Worm (Caenorhabditis elegans): ENCODE data around the gene F14F3.5.

Gene F14F3.5

DNA sequence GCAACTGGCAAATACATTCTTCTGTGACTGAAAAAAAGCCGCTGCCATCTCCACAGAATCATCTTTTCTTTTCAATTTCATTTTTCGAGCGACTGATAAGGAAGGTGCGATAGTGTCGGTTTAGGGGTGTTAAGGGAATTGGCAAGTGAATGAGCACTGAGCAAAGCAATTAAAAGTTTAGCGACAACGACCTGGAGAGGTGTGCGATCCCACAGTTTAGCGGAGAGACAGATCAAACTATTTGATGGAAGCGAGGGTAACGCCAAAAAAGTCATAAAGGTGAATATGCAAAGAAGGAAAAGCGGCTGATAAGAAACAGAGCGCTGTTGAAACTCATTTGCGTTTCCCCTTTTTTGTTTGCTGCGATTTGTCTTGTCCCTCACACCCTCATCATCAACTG, at the start of gene F14F3.5, which contains the start of gene slcf-1:
F14F3.5 (minus strand) TSS at position 234 of the 400 bp plus-strand sequence.
slcf-1 (plus strand) TSS at position 302 of the 400 bp plus-strand sequence.
- TF ChIP-seq pqm-1 (tag; optimal IDR thresholded peaks at IDR 0.05), result peak; percentile 53
- TF ChIP-seq egl-27 (tag; optimal IDR thresholded peaks at IDR 0.05), result no peak
- no peak for TF ChIP-seq nhr-67 (tag; optimal IDR thresholded peaks at IDR 0.05)
- TF ChIP-seq fkh-2 (tag; optimal IDR thresholded peaks at IDR 0.05), result no peak
- no peak for TF ChIP-seq daf-12 (tag; optimal IDR thresholded peaks at IDR 0.05)
- TF ChIP-seq R02D3.7 (tag; optimal IDR thresholded peaks at IDR 0.05), result no peak
- TF ChIP-seq elt-2 (tag; optimal IDR thresholded peaks at IDR 0.05), result peak; percentile 83
- no peak for TF ChIP-seq nhr-28 (tag; optimal IDR thresholded peaks at IDR 0.05)
- no peak for TF ChIP-seq ztf-11 (tag; optimal IDR thresholded peaks at IDR 0.05)
- no peak for TF ChIP-seq lin-39 (tag; optimal IDR thresholded peaks at IDR 0.05)
- TF ChIP-seq ceh-82 (tag; optimal IDR thresholded peaks at IDR 0.05), result no peak
- no peak for TF ChIP-seq ama-1 (optimal IDR thresholded peaks at IDR 0.05)
- no peak for TF ChIP-seq elt-3 (tag; optimal IDR thresholded peaks at IDR 0.05)
- no peak for TF ChIP-seq nhr-76 (tag; optimal IDR thresholded peaks at IDR 0.05)
- no peak for TF ChIP-seq elt-1 (tag; optimal IDR thresholded peaks at IDR 0.05)

DNA sequence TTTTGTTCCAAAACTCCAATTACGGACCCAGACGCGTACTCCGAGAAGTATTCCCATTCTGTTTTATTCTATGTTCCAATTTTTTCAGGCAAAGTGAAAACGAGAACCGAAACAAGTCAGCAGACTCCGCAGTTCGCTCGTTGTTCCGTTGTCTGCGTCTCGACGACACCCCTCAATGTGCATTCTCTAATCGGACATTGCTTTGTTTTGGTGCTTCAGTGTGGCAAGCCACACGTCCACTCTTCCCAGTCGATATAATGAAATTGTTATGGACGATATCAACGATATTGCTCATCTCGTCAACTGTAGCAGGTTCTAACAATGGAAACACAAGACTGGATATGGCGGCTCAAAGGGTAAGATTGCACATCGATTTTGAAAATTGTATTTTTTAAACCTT, 47.8 kb upstream of the F14F3.5 start, which contains the start of gene nhx-5:
nhx-5 (plus strand) TSS at position 82 of the 400 bp plus-strand sequence.
- TF ChIP-seq lin-39 (tag; optimal IDR thresholded peaks at IDR 0.05) (peak; percentile 53), lsy-12 (tag; optimal IDR thresholded peaks at IDR 0.05) (no peak), eor-1 (tag; optimal IDR thresholded peaks at IDR 0.05) (no peak), nhr-12 (tag; optimal IDR thresholded peaks at IDR 0.05) (no peak)

- TF ChIP-seq ceh-16 (tag; optimal IDR thresholded peaks at IDR 0.05) (no peak), sea-2 (GFP tag; optimal IDR thresholded peaks at IDR 0.05) (no peak), nhr-12 (tag; optimal IDR thresholded peaks at IDR 0.05) (no peak), lsy-12 (tag; optimal IDR thresholded peaks at IDR 0.05) (no peak), ztf-4 (tag; optimal IDR thresholded peaks at IDR 0.05) (no peak), hmg-11 (tag; optimal IDR thresholded peaks at IDR 0.05) (no peak), nfya-1 (tag; optimal IDR thresholded peaks at IDR 0.05; ENCODE audit: insufficient read depth) (peak; percentile 35), zag-1 (tag; optimal IDR thresholded peaks at IDR 0.05) (no peak), fkh-2 (tag; optimal IDR thresholded peaks at IDR 0.05) (no peak), eor-1 (tag; optimal IDR thresholded peaks at IDR 0.05) (no peak), nhr-43 (tag; optimal IDR thresholded peaks at IDR 0.05; ENCODE audit: poor library complexity, severe bottlenecking) (peak; percentile 29), lin-15B (tag; optimal IDR thresholded peaks at IDR 0.05) (peak; percentile 75), egl-5 (tag; optimal IDR thresholded peaks at IDR 0.05) (no peak), ztf-11 (tag; optimal IDR thresholded peaks at IDR 0.05) (no peak), ceh-28 (tag; optimal IDR thresholded peaks at IDR 0.05) (no peak), skn-1 (tag; optimal IDR thresholded peaks at IDR 0.05) (peak; percentile 52), lin-39 (tag; optimal IDR thresholded peaks at IDR 0.05) (no peak), elt-1 (tag; optimal IDR thresholded peaks at IDR 0.05) (no peak), unc-62 (GFP tag; optimal IDR thresholded peaks at IDR 0.05) (no peak), fkh-10 (GFP tag; optimal IDR thresholded peaks at IDR 0.05) (no peak), nhr-11 (tag; optimal IDR thresholded peaks at IDR 0.05) (no peak), nhr-28 (tag; optimal IDR thresholded peaks at IDR 0.05) (no peak), nhr-77 (tag; optimal IDR thresholded peaks at IDR 0.05) (no peak), elt-2 (tag; optimal IDR thresholded peaks at IDR 0.05) (peak; percentile 22), egl-27 (tag; optimal IDR thresholded peaks at IDR 0.05) (peak; percentile 37), snpc-4 (tag; optimal IDR thresholded peaks at IDR 0.05) (peak; percentile 44), aly-2 (tag; optimal IDR thresholded peaks at IDR 0.05) (no peak), nhr-25 (tag; optimal IDR thresholded peaks at IDR 0.05) (peak; percentile 95), unc-39 (tag; optimal IDR thresholded peaks at IDR 0.05) (no peak), nhr-67 (tag; optimal IDR thresholded peaks at IDR 0.05) (no peak), mdl-1 (tag; optimal IDR thresholded peaks at IDR 0.05) (no peak), mml-1 (tag; optimal IDR thresholded peaks at IDR 0.05) (no peak), ceh-9 (tag; optimal IDR thresholded peaks at IDR 0.05) (no peak), jun-1 (tag; optimal IDR thresholded peaks at IDR 0.05) (no peak), ama-1 (optimal IDR thresholded peaks at IDR 0.05) (no peak), ceh-82 (tag; optimal IDR thresholded peaks at IDR 0.05) (no peak), tbx-2 (tag; optimal IDR thresholded peaks at IDR 0.05) (no peak), nhr-23 (tag; optimal IDR thresholded peaks at IDR 0.05) (peak; percentile 90), daf-12 (tag; optimal IDR thresholded peaks at IDR 0.05) (no peak), nhr-237 (tag; optimal IDR thresholded peaks at IDR 0.05) (no peak), ZK546.5 (tag; optimal IDR thresholded peaks at IDR 0.05) (no peak), pha-4 (tag; optimal IDR thresholded peaks at IDR 0.05) (peak; percentile 90), R02D3.7 (tag; optimal IDR thresholded peaks at IDR 0.05) (peak; percentile 41), fos-1 (tag; optimal IDR thresholded peaks at IDR 0.05) (no peak), pqm-1 (tag; optimal IDR thresholded peaks at IDR 0.05) (peak; percentile 8), elt-3 (tag; optimal IDR thresholded peaks at IDR 0.05) (peak in 1 of 3 experiments; percentile 73), nhr-76 (tag; optimal IDR thresholded peaks at IDR 0.05) (peak; percentile 20)
These were observed 47.4 kb upstream of the F14F3.5 start for ce11 chrX:10576410-10576809.
